Worm (Caenorhabditis elegans) whole organism, late embryonic: ENCODE data around the gene H04D03.7.

Source experiments
- C08G9.2 ChIP-seq: sonication (generic microtip); optimal IDR thresholded peaks from 2 replicates; lab custom pipeline; 2016; ENCODE audit warnings: mild to moderate bottlenecking, missing genetic modification characterization, moderate library complexity, missing compliant biosample characterization
- C38D4.7 ChIP-seq: fragments of 200-800 bp; sonication (Bioruptor generic); optimal IDR thresholded peaks from 2 replicates; lab custom pipeline; 2018; ENCODE audit warnings: mild to moderate bottlenecking, missing genetic modification characterization, moderate library complexity, missing compliant biosample characterization
- F13H6.1 ChIP-seq: sonication (generic microtip); optimal IDR thresholded peaks from 2 replicates; lab custom pipeline; 2016; ENCODE audit warnings: missing genetic modification characterization, missing compliant biosample characterization
- K09A11.1 ChIP-seq: sonication (generic microtip); optimal IDR thresholded peaks from 2 replicates; lab custom pipeline; 2017; ENCODE audit warnings: antibody characterized with exemption, mild to moderate bottlenecking, missing genetic modification characterization, missing compliant biosample characterization; ENCODE audit not compliant: insufficient read depth
- T23F11.4 ChIP-seq: fragments of 200-800 bp; sonication (Bioruptor generic); optimal IDR thresholded peaks from 2 replicates; lab custom pipeline; 2018; ENCODE audit warnings: mild to moderate bottlenecking, missing genetic modification characterization, missing compliant biosample characterization
- ahr-1 ChIP-seq: sonication (generic microtip); optimal IDR thresholded peaks from 2 replicates; lab custom pipeline; 2016; ENCODE audit warnings: missing genetic modification characterization, missing compliant biosample characterization
- ama-1 ChIP-seq: fragments of 150-350 bp; optimal IDR thresholded peaks from 2 replicates; lab custom pipeline; 2014
- ceh-14 ChIP-seq: sonication (generic microtip); optimal IDR thresholded peaks from 2 replicates; lab custom pipeline; 2016; ENCODE audit warnings: missing genotype, missing genetic modification characterization, missing compliant biosample characterization
- ceh-18 ChIP-seq: sonication (generic microtip); optimal IDR thresholded peaks from 2 replicates; lab custom pipeline; 2016; ENCODE audit warnings: missing genetic modification characterization, missing compliant biosample characterization
- ceh-19 ChIP-seq: fragments of 200-800 bp; sonication (Bioruptor generic); optimal IDR thresholded peaks from 2 replicates; lab custom pipeline; 2018; ENCODE audit warnings: mild to moderate bottlenecking, missing genetic modification characterization, missing compliant biosample characterization
- ceh-30 ChIP-seq: fragments of 150-350 bp; optimal IDR thresholded peaks from 2 replicates; lab custom pipeline; 2014; ENCODE audit warnings: missing biosample characterization, missing genetic modification characterization
- ceh-45 ChIP-seq: fragments of 200-800 bp; sonication (Bioruptor generic); IDR thresholded peaks from 2 replicates; pipeline ENCODE4 v1.3.6; 2022; ENCODE audit warnings: missing genetic modification reagents, missing genetic modification characterization, missing compliant biosample characterization
- ceh-48 ChIP-seq: sonication (generic microtip); optimal IDR thresholded peaks from 2 replicates; lab custom pipeline; 2016; ENCODE audit warnings: missing genetic modification characterization, inconsistent platforms, missing compliant biosample characterization
- ceh-9 ChIP-seq: sonication (generic microtip); optimal IDR thresholded peaks from 2 replicates; lab custom pipeline; 2016; ENCODE audit warnings: mild to moderate bottlenecking, missing genetic modification characterization, inconsistent platforms, missing compliant biosample characterization
- che-1 ChIP-seq: sonication (generic microtip); optimal IDR thresholded peaks from 2 replicates; lab custom pipeline; 2016; ENCODE audit warnings: mild to moderate bottlenecking, missing genetic modification characterization, missing compliant biosample characterization
- dmd-4 ChIP-seq: sonication (generic microtip); optimal IDR thresholded peaks from 2 replicates; lab custom pipeline; 2016; ENCODE audit warnings: borderline replicate concordance, missing genetic modification characterization, missing compliant biosample characterization
- elt-4 ChIP-seq: sonication (generic microtip); optimal IDR thresholded peaks from 2 replicates; lab custom pipeline; 2016; ENCODE audit warnings: missing genetic modification characterization, missing compliant biosample characterization
- fkh-10 ChIP-seq: fragments of 150-350 bp; optimal IDR thresholded peaks from 2 replicates; lab custom pipeline; 2014; ENCODE audit warnings: missing biosample characterization, missing genetic modification reagents, missing genetic modification characterization
- fkh-6 ChIP-seq: sonication (generic microtip); optimal IDR thresholded peaks from 2 replicates; lab custom pipeline; 2016; ENCODE audit warnings: missing genetic modification characterization, missing compliant biosample characterization
- hlh-15 ChIP-seq: sonication (generic microtip); optimal IDR thresholded peaks from 2 replicates; lab custom pipeline; 2016; ENCODE audit warnings: missing genetic modification characterization, missing compliant biosample characterization
- hlh-6 ChIP-seq: sonication (generic microtip); optimal IDR thresholded peaks from 2 replicates; lab custom pipeline; 2016; ENCODE audit warnings: missing genotype, missing genetic modification characterization, missing compliant biosample characterization
- lim-6 ChIP-seq: sonication (generic microtip); optimal IDR thresholded peaks from 2 replicates; lab custom pipeline; 2016; ENCODE audit warnings: missing genetic modification characterization, missing compliant biosample characterization
- lin-11 ChIP-seq: fragments of 200-800 bp; sonication (Bioruptor generic); optimal IDR thresholded peaks from 2 replicates; lab custom pipeline; 2018; ENCODE audit warnings: mild to moderate bottlenecking, missing genetic modification characterization, missing compliant biosample characterization
- madf-2 ChIP-seq: sonication (generic microtip); optimal IDR thresholded peaks from 2 replicates; lab custom pipeline; 2017; ENCODE audit warnings: missing genetic modification characterization, missing compliant biosample characterization
- nfya-1 ChIP-seq: sonication (generic microtip); optimal IDR thresholded peaks from 2 replicates; lab custom pipeline; 2017; ENCODE audit warnings: missing genetic modification characterization, mild to moderate bottlenecking, missing compliant biosample characterization, antibody characterized with exemption, moderate library complexity
- nhr-232 ChIP-seq: sonication (generic microtip); optimal IDR thresholded peaks from 2 replicates; lab custom pipeline; 2016; ENCODE audit warnings: missing genetic modification characterization, missing compliant biosample characterization
- odd-2 ChIP-seq: sonication (generic microtip); optimal IDR thresholded peaks from 2 replicates; lab custom pipeline; 2017; ENCODE audit warnings: antibody characterized with exemption, mild to moderate bottlenecking, missing genetic modification characterization, missing compliant biosample characterization
- pat-9 ChIP-seq: fragments of 200-800 bp; sonication (Bioruptor generic); optimal IDR thresholded peaks from 2 replicates; lab custom pipeline; 2018; ENCODE audit warnings: mild to moderate bottlenecking, missing genetic modification characterization, moderate library complexity, missing compliant biosample characterization
- pax-1 ChIP-seq: fragments of 150-350 bp; optimal IDR thresholded peaks from 2 replicates; lab custom pipeline; 2014; ENCODE audit warnings: missing biosample characterization, missing genetic modification characterization
- pha-2 ChIP-seq: sonication (generic microtip); optimal IDR thresholded peaks from 2 replicates; lab custom pipeline; 2017; ENCODE audit warnings: mild to moderate bottlenecking, missing genetic modification characterization, missing compliant biosample characterization
- pqm-1 ChIP-seq: sonication (generic microtip); optimal IDR thresholded peaks from 2 replicates; lab custom pipeline; 2016; ENCODE audit warnings: missing genetic modification characterization, missing compliant biosample characterization
- pros-1 ChIP-seq: fragments of 150-350 bp; optimal IDR thresholded peaks from 2 replicates; lab custom pipeline; 2014; ENCODE audit warnings: missing biosample characterization, missing genetic modification reagents, missing genetic modification characterization
- rnt-1 ChIP-seq: sonication (generic microtip); optimal IDR thresholded peaks from 2 replicates; lab custom pipeline; 2016; ENCODE audit warnings: missing genetic modification characterization, missing compliant biosample characterization
- syd-9 ChIP-seq: sonication (generic microtip); optimal IDR thresholded peaks from 2 replicates; lab custom pipeline; 2016; ENCODE audit warnings: mild to moderate bottlenecking, missing genetic modification characterization, moderate library complexity, missing compliant biosample characterization
- ttx-3 ChIP-seq: sonication (generic microtip); optimal IDR thresholded peaks from 2 replicates; lab custom pipeline; 2016; ENCODE audit warnings: missing genetic modification reagents, missing genetic modification characterization, missing compliant biosample characterization
- unc-3 ChIP-seq, 2 experiments: fragments of 200-800 bp in 1 of 2; sonication (Bioruptor generic) in 1 of 2; sonication (generic microtip) in 1 of 2; conservative IDR thresholded peaks in 1 of 2; optimal IDR thresholded peaks in 1 of 2; 2 replicates each; pipeline versions ENCODE4 v1.3.6 to Lab custom; 2016 to 2022; ENCODE audit warnings: missing compliant biosample characterization in 2 of 2, missing genetic modification characterization in 2 of 2, missing genetic modification reagents in 1 of 2
- unc-55 ChIP-seq: sonication (generic microtip); optimal IDR thresholded peaks from 2 replicates; lab custom pipeline; 2017; ENCODE audit warnings: missing biosample characterization, missing genetic modification reagents, missing genetic modification characterization
- unc-86 ChIP-seq: sonication (generic microtip); optimal IDR thresholded peaks from 2 replicates; lab custom pipeline; 2016; ENCODE audit warnings: missing genetic modification characterization, missing compliant biosample characterization
- zip-5 ChIP-seq: sonication (generic microtip); optimal IDR thresholded peaks from 2 replicates; lab custom pipeline; 2016; ENCODE audit warnings: missing genetic modification characterization, missing compliant biosample characterization
- ztf-16 ChIP-seq: sonication (generic microtip); optimal IDR thresholded peaks from 2 replicates; lab custom pipeline; 2017; ENCODE audit warnings: missing genetic modification characterization, missing compliant biosample characterization

H04D03.7 gene

ce11 chrIII:10469574-10470055 lies 23.0 kb upstream of the H04D03.7 start, which contains the start of gene D2045.5:
D2045.5 (minus strand) TSS chrIII:10469624.
- no peak for TF ChIP-seq pha-2
- no peak for TF ChIP-seq rnt-1 (tag; lab: Kevin White, UChicago)
- no peak for TF ChIP-seq ama-1 (lab: Kevin White, UChicago)
- TF ChIP-seq unc-86 (tag; lab: Kevin White, UChicago): no peak
- no peak for TF ChIP-seq ceh-48 (tag; lab: Kevin White, UChicago)
- TF ChIP-seq fkh-6 (tag; lab: Kevin White, UChicago): no peak
- no peak for TF ChIP-seq ttx-3 (tag; lab: Kevin White, UChicago)
- no peak for TF ChIP-seq nfya-1 (tag; lab: Kevin White, UChicago)
- TF ChIP-seq odd-2 (tag; lab: Kevin White, UChicago): no peak
- TF ChIP-seq, all 69 proteins: peak for 0

- TF ChIP-seq unc-55: no peak
- TF ChIP-seq ahr-1 (tag; lab: Kevin White, UChicago): no peak
- no peak for TF ChIP-seq ttx-3 (tag; lab: Kevin White, UChicago)
- TF ChIP-seq dmd-4 (tag; lab: Kevin White, UChicago): no peak
These were observed 17.8 kb upstream of the H04D03.7 start for ce11 chrIII:10464455-10464854.

ce11 chrIII:10463653-10464052 lies 17.0 kb upstream of the H04D03.7 start:
- no peak for TF ChIP-seq pros-1 (tag; lab: Kevin White, UChicago)
- no peak for TF ChIP-seq pqm-1 (tag; lab: Kevin White, UChicago)
- no peak for TF ChIP-seq ahr-1 (tag; lab: Kevin White, UChicago)
- TF ChIP-seq dmd-4 (tag; lab: Kevin White, UChicago): no peak
- TF ChIP-seq ceh-18 (tag; lab: Kevin White, UChicago): peak; percentile 8
- peak; percentile 31 for TF ChIP-seq nfya-1 (tag; lab: Kevin White, UChicago)
- TF ChIP-seq lin-11 (tag; lab: Kevin White, UChicago): no peak
- no peak for TF ChIP-seq hlh-15 (tag; lab: Kevin White, UChicago)
- no peak for TF ChIP-seq C38D4.7 (GFP tag; lab: Kevin White, UChicago)
- no peak for TF ChIP-seq nhr-232 (tag; lab: Kevin White, UChicago)
- TF ChIP-seq F13H6.1 (tag; lab: Kevin White, UChicago): no peak
- no peak for TF ChIP-seq ceh-30 (tag; lab: Kevin White, UChicago)
- no peak for TF ChIP-seq che-1 (tag; lab: Kevin White, UChicago)
- no peak for TF ChIP-seq ceh-14 (tag; lab: Kevin White, UChicago)

- TF ChIP-seq ceh-45 (GFP tag; lab: Robert Waterston, UW) (no peak), madf-2 (tag; lab: Kevin White, UChicago) (no peak), ceh-18 (tag; lab: Kevin White, UChicago) (no peak), pax-1 (tag; lab: Kevin White, UChicago) (no peak)
These were observed 16.4 kb upstream of the H04D03.7 start for ce11 chrIII:10462935-10463548.

ce11 chrIII:10461164-10461546 lies 14.5 kb upstream of the H04D03.7 start, which contains the start of gene atx-2:
atx-2 (plus strand) TSS chrIII:10461389.
- TF ChIP-seq F13H6.1 (tag; lab: Kevin White, UChicago): peak; percentile 97
- peak; percentile 93 for TF ChIP-seq fkh-10 (GFP tag; lab: Kevin White, UChicago)
- peak; percentile 97 for TF ChIP-seq T23F11.4 (GFP tag; lab: Kevin White, UChicago)
- peak; percentile 96 for TF ChIP-seq elt-4
- TF ChIP-seq syd-9 (tag; lab: Kevin White, UChicago): peak; percentile 98
- peak; percentile 98 for TF ChIP-seq ztf-16 (tag; lab: Kevin White, UChicago)
- TF ChIP-seq zip-5: peak; percentile 95
- TF ChIP-seq ceh-30 (tag; lab: Kevin White, UChicago): peak; percentile 98
- TF ChIP-seq ceh-19 (GFP tag; lab: Kevin White, UChicago): peak; percentile 98
- TF ChIP-seq odd-2 (tag; lab: Kevin White, UChicago): peak; percentile 92
- TF ChIP-seq hlh-6: peak; percentile 98
- peak; percentile 95 for TF ChIP-seq C08G9.2 (tag; lab: Kevin White, UChicago)
- peak; percentile 95 for TF ChIP-seq fkh-6 (tag; lab: Kevin White, UChicago)
- peak; percentile 98 for TF ChIP-seq K09A11.1 (tag; lab: Kevin White, UChicago)
- TF ChIP-seq unc-86 (tag; lab: Kevin White, UChicago): peak; percentile 98
- peak; percentile 48 for TF ChIP-seq unc-55
- TF ChIP-seq ceh-9 (tag; lab: Kevin White, UChicago): peak; percentile 87
- peak; percentile 99 for TF ChIP-seq ceh-14 (tag; lab: Kevin White, UChicago)
- peak; percentile 98 for TF ChIP-seq unc-3 (GFP tag; conservative IDR thresholded peaks at IDR 0.05; lab: Robert Waterston, UW)
- TF ChIP-seq unc-3 (tag; optimal IDR thresholded peaks at IDR 0.05; lab: Kevin White, UChicago): peak; percentile 99
- TF ChIP-seq dmd-4 (tag; lab: Kevin White, UChicago): peak; percentile 97
- TF ChIP-seq lim-6: peak; percentile 98
- TF ChIP-seq pqm-1 (tag; lab: Kevin White, UChicago): peak; percentile 92
- TF ChIP-seq pros-1 (tag; lab: Kevin White, UChicago): peak; percentile 22
- TF ChIP-seq pat-9 (tag; lab: Kevin White, UChicago): peak; percentile 98
- TF ChIP-seq hlh-15 (tag; lab: Kevin White, UChicago): peak; percentile 96
